Fruit fly (Drosophila melanogaster): ENCODE measurements around the gene CG12402.
A peak's percentile ranks its signal among the peaks of the same experiment; 100 is the strongest.

CG12402 gene

DNA sequence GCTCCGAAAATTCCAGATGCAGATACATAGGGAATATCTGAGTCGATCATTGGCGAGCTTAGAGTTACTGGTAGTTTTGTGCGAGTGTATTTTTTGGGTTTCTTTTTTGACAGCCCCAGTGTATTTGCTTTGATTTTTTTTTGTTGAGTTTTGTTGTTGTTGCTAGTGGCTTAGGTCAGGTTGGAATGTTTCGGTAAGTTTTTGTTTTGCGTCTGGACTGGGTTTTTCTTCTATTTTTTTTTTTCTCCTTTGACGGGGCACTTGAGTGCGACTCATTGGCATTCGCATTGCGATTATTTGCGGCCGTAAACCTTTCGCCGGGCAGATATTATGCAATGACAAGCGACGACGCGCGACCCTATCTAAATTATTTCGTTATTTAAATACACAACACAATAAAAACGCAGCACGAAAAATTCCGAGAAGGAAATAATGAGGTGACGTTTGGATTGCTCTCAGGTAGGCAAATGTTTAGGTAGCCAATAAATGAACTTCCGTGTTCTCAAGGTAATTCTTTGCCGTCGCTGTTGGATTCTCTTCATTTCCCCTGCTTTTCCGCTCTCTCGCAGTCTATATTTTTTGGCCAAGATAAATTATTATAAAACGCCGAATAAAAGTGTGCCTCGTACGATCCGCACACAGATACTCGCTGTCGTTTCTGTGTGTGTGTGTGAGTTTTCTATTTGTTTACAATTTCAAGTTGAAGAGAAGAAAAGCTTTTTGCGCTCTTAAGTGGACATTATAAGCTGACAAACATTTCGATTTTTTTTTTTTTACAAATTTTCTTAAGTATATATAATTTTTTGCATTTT lies 43.8 kb downstream of the CG12402 start (continued):
- TF ChIP-seq CG18599 (GFP tag; optimal IDR thresholded peaks at IDR 0.05): no peak
- no peak for TF ChIP-seq Mrtf (GFP tag; IDR thresholded peaks at IDR 0.05)
- no peak for TF ChIP-seq CG4360 (GFP tag; IDR thresholded peaks at IDR 0.05)
- TF ChIP-seq Dip2 (GFP tag; IDR thresholded peaks at IDR 0.05): no peak
- TF ChIP-seq CG12391 (tag; optimal IDR thresholded peaks at IDR 0.05): no peak
- TF ChIP-seq Hand (GFP tag; optimal IDR thresholded peaks at IDR 0.05): no peak
- TF ChIP-seq sqz (GFP tag; optimal IDR thresholded peaks at IDR 0.05): peak; percentile 60
- no peak for TF ChIP-seq CkIIα-i1 (GFP tag; IDR thresholded peaks at IDR 0.05)
- TF ChIP-seq CG8281 (tag; optimal IDR thresholded peaks at IDR 0.05): no peak
- no peak for TF ChIP-seq CG18764 (GFP tag; optimal IDR thresholded peaks at IDR 0.05)
- TF ChIP-seq MESR4 (GFP tag; optimal IDR thresholded peaks at IDR 0.05): no peak
- no peak for TF ChIP-seq pan (optimal IDR thresholded peaks at IDR 0.05)
- TF ChIP-seq pan (GFP tag; optimal IDR thresholded peaks at IDR 0.05 in 1 of 2, IDR thresholded peaks at IDR 0.05 in 1 of 2): no peak
- TF ChIP-seq unpg (GFP tag; optimal IDR thresholded peaks at IDR 0.05): no peak
- no peak for TF ChIP-seq CG17186 (GFP tag; optimal IDR thresholded peaks at IDR 0.05)
- no peak for TF ChIP-seq lbe (GFP tag; optimal IDR thresholded peaks at IDR 0.05)
- TF ChIP-seq exex (tag; optimal IDR thresholded peaks at IDR 0.05): peak; percentile 58
- TF ChIP-seq emc (GFP tag; optimal IDR thresholded peaks at IDR 0.05): no peak
- no peak for TF ChIP-seq onecut (GFP tag; IDR thresholded peaks at IDR 0.05)
- 0 out of 3 replicates have a peak, but pooled peaks have one; percentile 19 for TF ChIP-seq ci (GFP tag; IDR thresholded peaks at IDR 0.05)
- TF ChIP-seq CG8944 (GFP tag; optimal IDR thresholded peaks at IDR 0.05): no peak
- TF ChIP-seq luna (GFP tag; optimal IDR thresholded peaks at IDR 0.05): no peak
- no peak for TF ChIP-seq CG5953 (GFP tag; IDR thresholded peaks at IDR 0.05)
- TF ChIP-seq CG15479 (GFP tag; optimal IDR thresholded peaks at IDR 0.05): no peak
- no peak for TF ChIP-seq CG16779 (GFP tag; IDR thresholded peaks at IDR 0.05)
- peak in 1 of 2 experiments; percentile 14 for TF ChIP-seq Eip74EF (GFP tag; optimal IDR thresholded peaks at IDR 0.05)
- TF ChIP-seq BtbVII (GFP tag; optimal IDR thresholded peaks at IDR 0.05): peak; percentile 38
- TF ChIP-seq sd (tag; optimal IDR thresholded peaks at IDR 0.05): peak; percentile 75
- TF ChIP-seq CG4730 (GFP tag; IDR thresholded peaks at IDR 0.05): no peak
- TF ChIP-seq CG8359 (GFP tag; optimal IDR thresholded peaks at IDR 0.05; ENCODE audit: borderline replicate concordance): no peak
- TF ChIP-seq CG43689 (GFP tag; IDR thresholded peaks at IDR 0.05): no peak
- no peak for TF ChIP-seq gfzf (GFP tag; optimal IDR thresholded peaks at IDR 0.05)
- TF ChIP-seq Mad (GFP tag; optimal IDR thresholded peaks at IDR 0.05): no peak
- TF ChIP-seq CG3995 (GFP tag; optimal IDR thresholded peaks at IDR 0.05): no peak
- TF ChIP-seq wor (GFP tag; IDR thresholded peaks at IDR 0.05): no peak
- TF ChIP-seq run (tag; optimal IDR thresholded peaks at IDR 0.05): peak; percentile 0
- no peak for TF ChIP-seq az2 (GFP tag; optimal IDR thresholded peaks at IDR 0.05)
- no peak for TF ChIP-seq CG33213 (GFP tag; optimal IDR thresholded peaks at IDR 0.05)
- TF ChIP-seq schlank (tag; optimal IDR thresholded peaks at IDR 0.05): no peak
- TF ChIP-seq Rfx (GFP tag; IDR thresholded peaks at IDR 0.05): peak; percentile 23; the same call in 1 of the 2 replicates
- TF ChIP-seq CG11093 (GFP tag; IDR thresholded peaks at IDR 0.05): no peak
